Fruit fly (Drosophila melanogaster) whole organism, embryonic: ENCODE data around the gene wds.

ENCODE experiments used
- Bdp1 ChIP-seq: fragments of 200-800 bp; sonication (Bioruptor generic); optimal IDR thresholded peaks from 3 replicates; lab custom pipeline; 2016; ENCODE audit warnings: missing biosample characterization, missing genetic modification characterization
- BtbVII ChIP-seq: fragments of 200-800 bp; sonication (Bioruptor generic); optimal IDR thresholded peaks from 3 replicates; lab custom pipeline; 2017; ENCODE audit warnings: missing biosample characterization, mild to moderate bottlenecking, missing genetic modification characterization
- Bteb2 ChIP-seq: fragments of 200-800 bp; sonication (Bioruptor generic); optimal IDR thresholded peaks from 2 replicates; lab custom pipeline; 2016; ENCODE audit warnings: missing biosample characterization, missing genetic modification characterization
- CG11560 ChIP-seq: fragments of 200-800 bp; sonication (Bioruptor generic); IDR thresholded peaks from 3 replicates; pipeline ENCODE4 v1.3.6; 2022; ENCODE audit warnings: missing biosample characterization, missing genetic modification characterization
- CG12659 ChIP-seq: fragments of 200-800 bp; sonication (Bioruptor generic); optimal IDR thresholded peaks from 3 replicates; lab custom pipeline; 2017; ENCODE audit warnings: mild to moderate bottlenecking, missing biosample characterization, missing genetic modification reagents, missing genetic modification characterization
- CG13287 ChIP-seq: fragments of 200-800 bp; sonication (Bioruptor generic); IDR thresholded peaks from 2 replicates; pipeline ENCODE4 v1.3.6; 2022; ENCODE audit warnings: missing biosample characterization, missing genetic modification characterization; ENCODE audit not compliant: partially characterized antibody
- CG13624 ChIP-seq: fragments of 200-800 bp; sonication (Bioruptor generic); optimal IDR thresholded peaks from 2 replicates; lab custom pipeline; 2016; ENCODE audit warnings: missing biosample characterization, missing genetic modification characterization
- CG14441 ChIP-seq: fragments of 200-800 bp; sonication (Bioruptor generic); IDR thresholded peaks from 2 replicates; pipeline ENCODE4 v1.3.6; 2022; ENCODE audit warnings: missing biosample characterization, missing genetic modification characterization
- CG14860 ChIP-seq: fragments of 200-800 bp; sonication (Bioruptor generic); IDR thresholded peaks from 3 replicates; pipeline ENCODE4 v1.3.6; 2022; ENCODE audit warnings: missing biosample characterization, missing genetic modification characterization; ENCODE audit not compliant: partially characterized antibody
- CG15269 ChIP-seq: fragments of 200-800 bp; sonication (Bioruptor generic); optimal IDR thresholded peaks from 2 replicates; lab custom pipeline; 2018; ENCODE audit warnings: missing biosample characterization, mild to moderate bottlenecking, missing genetic modification characterization, moderate library complexity
- CG1832 ChIP-seq: fragments of 200-800 bp; sonication (Bioruptor generic); optimal IDR thresholded peaks from 2 replicates; lab custom pipeline; 2017; ENCODE audit warnings: missing biosample characterization, mild to moderate bottlenecking, missing genetic modification characterization, inconsistent platforms
- CG2678 ChIP-seq: fragments of 200-800 bp; sonication (Bioruptor generic); optimal IDR thresholded peaks from 3 replicates; lab custom pipeline; 2019; ENCODE audit warnings: missing biosample characterization, mild to moderate bottlenecking, missing genetic modification characterization, moderate library complexity
- CG3065 ChIP-seq: fragments of 200-800 bp; sonication (Bioruptor generic); optimal IDR thresholded peaks from 2 replicates; lab custom pipeline; 2016; ENCODE audit warnings: missing biosample characterization, missing genetic modification characterization
- CG33213 ChIP-seq: fragments of 200-800 bp; sonication (Bioruptor generic); optimal IDR thresholded peaks from 3 replicates; lab custom pipeline; 2016; ENCODE audit warnings: missing biosample characterization, missing genetic modification characterization
- CG43689 ChIP-seq: fragments of 200-800 bp; sonication (Bioruptor generic); IDR thresholded peaks from 2 replicates; pipeline ENCODE4 v1.3.6; 2022; ENCODE audit warnings: missing biosample characterization, missing genetic modification characterization
- CG4820 ChIP-seq: fragments of 200-800 bp; sonication (Bioruptor generic); optimal IDR thresholded peaks from 3 replicates; lab custom pipeline; 2016; ENCODE audit warnings: missing biosample characterization, missing genetic modification characterization
- CG4854 ChIP-seq: fragments of 200-800 bp; sonication (Bioruptor generic); optimal IDR thresholded peaks from 2 replicates; lab custom pipeline; 2016; ENCODE audit warnings: missing biosample characterization, missing genetic modification characterization, inconsistent platforms
- CG5180 ChIP-seq: fragments of 200-800 bp; sonication (Bioruptor generic); optimal IDR thresholded peaks from 3 replicates; lab custom pipeline; 2017; ENCODE audit warnings: missing biosample characterization, missing genetic modification characterization, mild to moderate bottlenecking, moderate library complexity, missing genetic modification reagents
- CG6254 ChIP-seq: fragments of 200-800 bp; sonication (Bioruptor generic); optimal IDR thresholded peaks from 3 replicates; lab custom pipeline; 2017; ENCODE audit warnings: mild to moderate bottlenecking, missing biosample characterization, missing genetic modification reagents, missing genetic modification characterization
- CG6683 ChIP-seq: fragments of 200-800 bp; sonication (Bioruptor generic); optimal IDR thresholded peaks from 2 replicates; lab custom pipeline; 2017; ENCODE audit warnings: missing biosample characterization, mild to moderate bottlenecking, missing genetic modification characterization, missing genetic modification reagents
- CG7271 ChIP-seq: fragments of 200-800 bp; sonication (Bioruptor generic); optimal IDR thresholded peaks from 2 replicates; lab custom pipeline; 2018; ENCODE audit warnings: missing biosample characterization, mild to moderate bottlenecking, missing genetic modification characterization, moderate library complexity
- CG7556 ChIP-seq: fragments of 200-800 bp; sonication (Bioruptor generic); optimal IDR thresholded peaks from 2 replicates; lab custom pipeline; 2017; ENCODE audit warnings: missing biosample characterization, mild to moderate bottlenecking, missing genetic modification characterization
- CG8388 ChIP-seq: fragments of 200-800 bp; sonication (Bioruptor generic); optimal IDR thresholded peaks from 2 replicates; lab custom pipeline; 2019; ENCODE audit warnings: missing biosample characterization, mild to moderate bottlenecking, missing genetic modification characterization, moderate library complexity
- Chrac-16 ChIP-seq: fragments of 200-800 bp; sonication (Bioruptor generic); optimal IDR thresholded peaks from 3 replicates; lab custom pipeline; 2016; ENCODE audit warnings: missing biosample characterization, missing genetic modification characterization
- Deaf1 ChIP-seq: fragments of 200-800 bp; optimal IDR thresholded peaks from 3 replicates; lab custom pipeline; 2019; ENCODE audit warnings: missing biosample characterization, mild to moderate bottlenecking, missing genetic modification characterization, moderate library complexity
- HLH4C ChIP-seq: fragments of 200-800 bp; sonication (Bioruptor generic); IDR thresholded peaks from 3 replicates; pipeline ENCODE4 v1.3.6; 2022; ENCODE audit warnings: missing biosample characterization, missing genetic modification characterization; ENCODE audit not compliant: partially characterized antibody
- HLH54F ChIP-seq: fragments of 200-800 bp; sonication (Bioruptor generic); optimal IDR thresholded peaks from 3 replicates; lab custom pipeline; 2016; ENCODE audit warnings: missing biosample characterization, missing genetic modification characterization
- Hr39 ChIP-seq: fragments of >200 bp; optimal IDR thresholded peaks from 2 replicates; lab custom pipeline; 2017
- NC2α ChIP-seq: fragments of 200-800 bp; sonication (Bioruptor generic); optimal IDR thresholded peaks from 2 replicates; lab custom pipeline; 2016; ENCODE audit warnings: missing biosample characterization, missing genetic modification characterization
- ap ChIP-seq: fragments of 200-800 bp; sonication (Bioruptor generic); IDR thresholded peaks from 2 replicates; pipeline ENCODE4 v1.3.6; 2022; ENCODE audit warnings: missing biosample characterization, missing genetic modification characterization
- cas ChIP-seq: fragments of 200-800 bp; sonication (Bioruptor generic); IDR thresholded peaks from 2 replicates; pipeline ENCODE4 v1.3.6; 2022; ENCODE audit warnings: missing biosample characterization, missing genetic modification characterization
- crp ChIP-seq, 2 experiments: fragments of 200-800 bp; sonication (Bioruptor generic); optimal IDR thresholded peaks; 2 replicates in 1 of 2; 3 replicates in 1 of 2; lab custom pipeline; 2017; ENCODE audit warnings: missing biosample characterization in 2 of 2, missing genetic modification characterization in 2 of 2, mild to moderate bottlenecking in 1 of 2, moderate library complexity in 1 of 2
- dpn ChIP-seq, 2 experiments: fragments of 200-800 bp; sonication (Bioruptor generic); optimal IDR thresholded peaks; 3 replicates each; lab custom pipeline; 2016; ENCODE audit warnings: missing biosample characterization in 2 of 2, missing genetic modification characterization in 2 of 2
- fd3F ChIP-seq: fragments of 200-800 bp; sonication (Bioruptor generic); optimal IDR thresholded peaks from 2 replicates; lab custom pipeline; 2018; ENCODE audit warnings: missing biosample characterization, mild to moderate bottlenecking, missing genetic modification characterization, moderate library complexity
- fru ChIP-seq: fragments of >200 bp; optimal IDR thresholded peaks from 2 replicates; lab custom pipeline; 2017
- hb ChIP-seq: fragments of 200-800 bp; sonication (Bioruptor generic); IDR thresholded peaks from 3 replicates; pipeline ENCODE4 v1.3.6; 2022; ENCODE audit warnings: missing biosample characterization, missing genetic modification characterization; ENCODE audit not compliant: partially characterized antibody
- hkb ChIP-seq, 2 experiments: fragments of 200-800 bp in 1 of 2; fragments of >200 bp in 1 of 2; sonication (Bioruptor generic) in 1 of 2; IDR thresholded peaks in 1 of 2; optimal IDR thresholded peaks in 1 of 2; 2 replicates each; pipeline versions ENCODE4 v1.3.6 to Lab custom; 2017 to 2022; ENCODE audit warnings: missing biosample characterization in 1 of 2, missing genetic modification characterization in 1 of 2
- kah ChIP-seq: fragments of 200-800 bp; sonication (Bioruptor generic); optimal IDR thresholded peaks from 2 replicates; lab custom pipeline; 2018; ENCODE audit warnings: missing biosample characterization, mild to moderate bottlenecking, missing genetic modification characterization
- nerfin-1 ChIP-seq: fragments of 200-800 bp; sonication (Bioruptor generic); optimal IDR thresholded peaks from 3 replicates; lab custom pipeline; 2019; ENCODE audit warnings: missing biosample characterization, mild to moderate bottlenecking, missing genetic modification characterization, moderate library complexity
- pho ChIP-seq: fragments of 200-800 bp; sonication (Bioruptor generic); optimal IDR thresholded peaks from 2 replicates; lab custom pipeline; 2016; ENCODE audit warnings: missing biosample characterization, missing genetic modification characterization
- pita ChIP-seq: fragments of 200-800 bp; sonication (Bioruptor generic); optimal IDR thresholded peaks from 2 replicates; lab custom pipeline; 2017; ENCODE audit warnings: missing biosample characterization, mild to moderate bottlenecking, missing genetic modification characterization
- psq ChIP-seq: fragments of 200-800 bp; sonication (Bioruptor generic); optimal IDR thresholded peaks from 2 replicates; lab custom pipeline; 2017; ENCODE audit warnings: missing biosample characterization, missing genetic modification characterization
- tll ChIP-seq, 2 experiments: fragments of 200-800 bp in 1 of 2; fragments of >200 bp in 1 of 2; sonication (Bioruptor generic) in 1 of 2; optimal IDR thresholded peaks; 2 replicates each; lab custom pipeline; 2017 to 2019; ENCODE audit warnings: missing biosample characterization in 2 of 2, missing genetic modification characterization in 2 of 2, mild to moderate bottlenecking in 1 of 2, moderate library complexity in 1 of 2

The wds gene

dm6 chrX:2553862-2554261 is 31.9 kb upstream of the wds start:
- TF ChIP-seq Deaf1 (tag; lab: Kevin White, UChicago), result peak; percentile 90
- TF ChIP-seq pita (GFP tag; lab: Kevin White, UChicago), result no peak

- TF ChIP-seq kah (peak; percentile 28), Deaf1 (tag; lab: Kevin White, UChicago) (peak; percentile 90), crp (GFP tag; optimal IDR thresholded peaks at IDR 0.05; lab: Kevin White, UChicago) (peak in 1 of 2 experiments; percentile 63), CG1832 (GFP tag; lab: Kevin White, UChicago) (no peak), CG15269 (tag; lab: Kevin White, UChicago) (no peak), CG3065 (GFP tag; lab: Kevin White, UChicago) (no peak)
Measured at dm6 chrX:2580319-2581008, 5.3 kb upstream of the wds start, which contains the start of the genes Vha36-3 and AANATL7. Gene Vha36-3 (minus strand): TSS chrX:2580560. Gene AANATL7 (plus strand): TSS chrX:2580958.

dm6 chrX:2581793-2582503 is 3.8 kb upstream of the wds start:
- peak; percentile 58 for TF ChIP-seq fd3F (GFP tag; lab: Kevin White, UChicago)
- TF ChIP-seq Bteb2 (GFP tag; lab: Kevin White, UChicago), result peak; percentile 78
- TF ChIP-seq hkb (optimal IDR thresholded peaks at IDR 0.05; lab: Kevin White, UChicago), result no peak
- peak; percentile 80 for TF ChIP-seq hkb (GFP tag; IDR thresholded peaks at IDR 0.05; lab: Robert Waterston, UW)
- no peak for TF ChIP-seq ap (GFP tag; lab: Robert Waterston, UW)
- TF ChIP-seq CG2678 (tag; lab: Kevin White, UChicago), result peak; percentile 81
- TF ChIP-seq CG7556, result peak; percentile 84
- peak; percentile 66 for TF ChIP-seq CG12659 (GFP tag; lab: Kevin White, UChicago)
- TF ChIP-seq CG11560 (tag; lab: Robert Waterston, UW), result peak; percentile 58; the same call in 2 of the 3 replicates
- TF ChIP-seq hb (GFP tag; lab: Robert Waterston, UW), result no peak
- no peak for TF ChIP-seq HLH4C (GFP tag; lab: Robert Waterston, UW)
- TF ChIP-seq Hr39 (lab: Kevin White, UChicago), result no peak
- TF ChIP-seq CG6254, result peak; percentile 5
- no peak for TF ChIP-seq nerfin-1 (tag; lab: Kevin White, UChicago)
- peak; percentile 62; the same call in 1 of the 2 replicates for TF ChIP-seq cas (GFP tag; lab: Robert Waterston, UW)
- peak; percentile 55 for TF ChIP-seq CG4854 (GFP tag; lab: Kevin White, UChicago)
- peak; percentile 80 for TF ChIP-seq pho
- TF ChIP-seq CG43689 (GFP tag; lab: Robert Waterston, UW), result no peak
- TF ChIP-seq CG13624 (GFP tag; lab: Kevin White, UChicago), result peak; percentile 81
- TF ChIP-seq CG33213, result peak; percentile 40
- peak; percentile 3 for TF ChIP-seq CG5180 (GFP tag; lab: Kevin White, UChicago)
- TF ChIP-seq Chrac-16 (GFP tag; lab: Kevin White, UChicago), result peak; percentile 60
- peak; percentile 80 for TF ChIP-seq BtbVII
- TF ChIP-seq CG13287 (GFP tag; lab: Robert Waterston, UW), result no peak
- TF ChIP-seq dpn (GFP tag; optimal IDR thresholded peaks at IDR 0.05; lab: Kevin White, UChicago), result peak; percentile 82 to 84
- peak; percentile 67 for TF ChIP-seq Bdp1 (GFP tag; lab: Kevin White, UChicago)
- TF ChIP-seq CG4820 (GFP tag; lab: Kevin White, UChicago), result peak; percentile 49
- no peak for TF ChIP-seq tll (GFP tag; optimal IDR thresholded peaks at IDR 0.05; lab: Kevin White, UChicago)
- no peak for TF ChIP-seq fru (lab: Kevin White, UChicago)
- TF ChIP-seq CG8388, result peak; percentile 46
- no peak for TF ChIP-seq psq (GFP tag; lab: Kevin White, UChicago)
- no peak for TF ChIP-seq CG7271
- TF ChIP-seq CG14441 (GFP tag; lab: Robert Waterston, UW), result peak; percentile 84
- peak; percentile 27 for TF ChIP-seq NC2α
- TF ChIP-seq CG14860 (GFP tag; lab: Robert Waterston, UW), result no peak
- peak; percentile 65 for TF ChIP-seq CG6683 (GFP tag; lab: Kevin White, UChicago)
- TF ChIP-seq HLH54F (GFP tag; lab: Kevin White, UChicago), result peak; percentile 83
